Fruit fly (Drosophila melanogaster): ENCODE measurements around the gene Ets21C.

The Ets21C gene

DNA sequence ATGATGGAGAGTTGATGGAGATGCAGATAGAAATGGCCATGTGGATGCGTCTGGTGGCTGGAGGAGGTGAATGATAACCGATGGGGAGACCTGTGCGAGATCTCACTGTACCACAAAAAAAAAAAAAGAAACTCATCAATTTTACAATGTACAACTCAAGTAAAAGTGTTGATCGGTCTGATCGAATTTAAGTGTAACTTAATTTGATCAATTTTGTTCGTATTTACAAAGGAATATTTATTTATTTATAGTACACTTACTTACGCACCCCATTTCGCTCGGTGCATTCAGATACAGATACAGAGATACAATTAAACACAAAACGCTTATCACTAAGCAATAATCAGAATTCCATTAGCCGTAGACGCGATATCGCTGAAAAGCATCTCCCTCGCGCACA is 30.0 kb downstream of the Ets21C start (continued):
- TF ChIP-seq CG7745 (tag; optimal IDR thresholded peaks at IDR 0.05) (no peak), CG12236 (GFP tag; optimal IDR thresholded peaks at IDR 0.05) (no peak), CG8290 (GFP tag; optimal IDR thresholded peaks at IDR 0.05) (no peak), CG8290 (tag; optimal IDR thresholded peaks at IDR 0.05) (no peak), CG14014 (GFP tag; IDR thresholded peaks at IDR 0.05) (no peak), zen (tag; optimal IDR thresholded peaks at IDR 0.05) (peak; percentile 80), CG11696 (GFP tag; IDR thresholded peaks at IDR 0.05) (0 out of 2 replicates have a peak, but pooled peaks have one; percentile 10), CG32772 (GFP tag; IDR thresholded peaks at IDR 0.05) (peak; percentile 48; the same call in 1 of the 2 replicates), CG11085 (GFP tag; IDR thresholded peaks at IDR 0.05) (no peak), CG11398 (GFP tag; optimal IDR thresholded peaks at IDR 0.05) (no peak), CG8765 (GFP tag; IDR thresholded peaks at IDR 0.05) (no peak; the same call in 1 of the 2 replicates), CG12219 (GFP tag; optimal IDR thresholded peaks at IDR 0.05) (peak; percentile 46), D (optimal IDR thresholded peaks at IDR 0.05) (no peak), D (GFP tag; optimal IDR thresholded peaks at IDR 0.05) (peak; percentile 66), Hr78 (GFP tag; optimal IDR thresholded peaks at IDR 0.05) (no peak), mam (GFP tag; optimal IDR thresholded peaks at IDR 0.05) (no peak), kay (GFP tag; optimal IDR thresholded peaks at IDR 0.05) (no peak), gem (tag; optimal IDR thresholded peaks at IDR 0.05) (peak; percentile 78), run (tag; optimal IDR thresholded peaks at IDR 0.05) (no peak), lmd (GFP tag; IDR thresholded peaks at IDR 0.05) (peak; percentile 48), jigr1 (GFP tag; IDR thresholded peaks at IDR 0.05) (no peak), CG2129 (GFP tag; IDR thresholded peaks at IDR 0.05; ENCODE audit: partially characterized antibody) (no peak), pan (optimal IDR thresholded peaks at IDR 0.05) (no peak), pan (GFP tag; optimal IDR thresholded peaks at IDR 0.05 in 1 of 2, IDR thresholded peaks at IDR 0.05 in 1 of 2) (peak in 1 of 2 experiments; percentile 72), Ptx1 (GFP tag; IDR thresholded peaks at IDR 0.05) (peak; percentile 49), CG11093 (GFP tag; IDR thresholded peaks at IDR 0.05) (peak; percentile 35; the same call in 1 of the 3 replicates), CG4424 (GFP tag; optimal IDR thresholded peaks at IDR 0.05) (peak; percentile 70), pnt (GFP tag; optimal IDR thresholded peaks at IDR 0.05) (peak; percentile 10), Sox100B (GFP tag; optimal IDR thresholded peaks at IDR 0.05) (peak; percentile 58), ase (GFP tag; IDR thresholded peaks at IDR 0.05) (peak; percentile 60; the same call in 2 of the 3 replicates), hkb (optimal IDR thresholded peaks at IDR 0.05) (no peak), hkb (GFP tag; IDR thresholded peaks at IDR 0.05) (peak; percentile 56), fd96Cb (tag; optimal IDR thresholded peaks at IDR 0.05) (peak; percentile 57), bcd (GFP tag; optimal IDR thresholded peaks at IDR 0.05) (peak; percentile 43), CG9817 (tag; optimal IDR thresholded peaks at IDR 0.05) (no peak), MBD-R2 (GFP tag; IDR thresholded peaks at IDR 0.05) (no peak), CG10147 (GFP tag; optimal IDR thresholded peaks at IDR 0.05) (no peak), CoRest (tag; optimal IDR thresholded peaks at IDR 0.05) (peak; percentile 53), Med (GFP tag) (peak; percentile 16), HLHmδ (GFP tag; optimal IDR thresholded peaks at IDR 0.05) (no peak), sim (GFP tag; IDR thresholded peaks at IDR 0.05) (peak; percentile 74), CG15514 (GFP tag; optimal IDR thresholded peaks at IDR 0.05) (no peak), CG8089 (GFP tag; optimal IDR thresholded peaks at IDR 0.05) (no peak), CG32532 (GFP tag; IDR thresholded peaks at IDR 0.05) (0 out of 2 replicates have a peak, but pooled peaks have one; percentile 23), CG16779 (GFP tag; IDR thresholded peaks at IDR 0.05) (no peak), CG3847 (GFP tag; IDR thresholded peaks at IDR 0.05) (no peak), CG2120 (GFP tag; optimal IDR thresholded peaks at IDR 0.05) (no peak), MESR4 (GFP tag; optimal IDR thresholded peaks at IDR 0.05) (no peak), CG6854 (GFP tag; optimal IDR thresholded peaks at IDR 0.05) (no peak), CG2678 (tag; optimal IDR thresholded peaks at IDR 0.05) (peak; percentile 58), maf-S (GFP tag; optimal IDR thresholded peaks at IDR 0.05) (no peak), CG11504 (tag; optimal IDR thresholded peaks at IDR 0.05) (peak; percentile 63)

Data from whole organism, embryonic.